Worm (Caenorhabditis elegans): Measurements from ENCODE around the gene Y44A6D.1.

The Y44A6D.1 gene

DNA sequence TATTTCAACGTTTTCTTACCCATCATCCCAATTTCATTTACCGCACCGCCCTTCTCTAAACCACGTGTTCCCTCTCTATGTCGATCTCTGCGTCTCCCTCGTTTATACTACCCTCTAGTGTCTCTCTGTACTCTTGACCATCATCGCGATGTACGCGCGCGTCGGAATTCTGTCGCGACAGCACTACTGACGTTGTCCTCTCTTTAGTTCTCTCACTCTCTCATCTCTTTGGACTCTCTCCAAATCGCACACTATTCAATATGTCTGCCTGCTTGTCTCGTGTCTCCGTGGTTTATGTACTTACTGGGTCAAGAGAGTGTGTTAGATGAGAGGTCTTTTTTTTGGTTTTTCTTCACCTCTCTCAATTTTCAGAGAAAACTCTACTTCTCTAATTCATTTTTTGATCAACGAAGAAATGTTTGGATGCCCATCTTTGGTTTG lies 11.6 kb downstream of the Y44A6D.1 start (continued):
- TF ChIP-seq ref-2 (tag; optimal IDR thresholded peaks at IDR 0.05) = peak; percentile 73
- TF ChIP-seq mec-3 (tag; optimal IDR thresholded peaks at IDR 0.05; ENCODE audit: borderline replicate concordance) = no peak
- TF ChIP-seq ceh-31 (tag; optimal IDR thresholded peaks at IDR 0.05) = peak; percentile 94
- TF ChIP-seq ceh-2 (tag; optimal IDR thresholded peaks at IDR 0.05) = no peak
- peak; percentile 61 for TF ChIP-seq ceh-14 (tag; optimal IDR thresholded peaks at IDR 0.05)
- TF ChIP-seq lim-6 (tag; optimal IDR thresholded peaks at IDR 0.05) = no peak
- TF ChIP-seq nhr-232 (tag; optimal IDR thresholded peaks at IDR 0.05) = no peak
- TF ChIP-seq C38D4.7 (GFP tag; optimal IDR thresholded peaks at IDR 0.05) = no peak
- TF ChIP-seq fkh-6 (tag; optimal IDR thresholded peaks at IDR 0.05) = no peak
- TF ChIP-seq tbx-7 (tag; optimal IDR thresholded peaks at IDR 0.05) = peak; percentile 21
- TF ChIP-seq madf-2 (tag; optimal IDR thresholded peaks at IDR 0.05) = peak; percentile 80
- TF ChIP-seq unc-42 (tag; optimal IDR thresholded peaks at IDR 0.05) = peak; percentile 98
- TF ChIP-seq hlh-8 (tag; optimal IDR thresholded peaks at IDR 0.05) = peak; percentile 78
- peak; percentile 90 for TF ChIP-seq nfya-1 (tag; optimal IDR thresholded peaks at IDR 0.05)
- TF ChIP-seq ceh-19 (GFP tag; optimal IDR thresholded peaks at IDR 0.05) = no peak
- peak; percentile 27 for TF ChIP-seq pha-2 (tag; optimal IDR thresholded peaks at IDR 0.05)
- peak; percentile 11 for TF ChIP-seq gmeb-2 (tag; optimal IDR thresholded peaks at IDR 0.05)
- no peak for TF ChIP-seq ceh-45 (GFP tag; IDR thresholded peaks at IDR 0.05)
- TF ChIP-seq hlh-6 (tag; optimal IDR thresholded peaks at IDR 0.05) = no peak
- TF ChIP-seq T23F11.4 (GFP tag; optimal IDR thresholded peaks at IDR 0.05) = no peak
- no peak for TF ChIP-seq fkh-10 (GFP tag; optimal IDR thresholded peaks at IDR 0.05)
- no peak for TF ChIP-seq ztf-16 (tag; optimal IDR thresholded peaks at IDR 0.05)

DNA sequence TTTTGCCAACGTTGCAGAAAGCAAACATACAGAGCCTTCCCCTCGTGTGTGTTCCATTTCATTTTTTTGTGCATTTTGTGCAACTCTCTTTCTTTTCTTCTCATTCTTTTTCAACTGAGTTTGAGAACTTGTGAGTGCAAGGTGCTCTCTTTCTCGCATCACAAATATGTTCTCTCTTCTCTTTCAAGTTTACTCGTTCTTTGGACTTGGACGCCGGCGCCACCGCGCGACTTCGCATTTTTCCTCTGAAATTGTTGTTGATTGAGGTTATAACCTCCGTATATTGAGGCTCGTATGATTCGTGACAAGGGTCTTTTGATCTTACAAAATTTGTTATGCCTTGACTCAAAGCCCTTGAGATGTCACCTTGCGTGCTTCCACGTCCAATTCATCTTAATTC lies 13.1 kb downstream of the Y44A6D.1 start:
- TF ChIP-seq hlh-13 (GFP tag; optimal IDR thresholded peaks at IDR 0.05) = no peak
- TF ChIP-seq unc-86 (tag; optimal IDR thresholded peaks at IDR 0.05) = no peak
- TF ChIP-seq unc-3 (GFP tag; conservative IDR thresholded peaks at IDR 0.05) = no peak
- TF ChIP-seq unc-3 (tag; optimal IDR thresholded peaks at IDR 0.05) = no peak
- no peak for TF ChIP-seq K09A11.1 (tag; optimal IDR thresholded peaks at IDR 0.05; ENCODE audit: insufficient read depth)
- no peak for TF ChIP-seq unc-55 (GFP tag; optimal IDR thresholded peaks at IDR 0.05)

DNA sequence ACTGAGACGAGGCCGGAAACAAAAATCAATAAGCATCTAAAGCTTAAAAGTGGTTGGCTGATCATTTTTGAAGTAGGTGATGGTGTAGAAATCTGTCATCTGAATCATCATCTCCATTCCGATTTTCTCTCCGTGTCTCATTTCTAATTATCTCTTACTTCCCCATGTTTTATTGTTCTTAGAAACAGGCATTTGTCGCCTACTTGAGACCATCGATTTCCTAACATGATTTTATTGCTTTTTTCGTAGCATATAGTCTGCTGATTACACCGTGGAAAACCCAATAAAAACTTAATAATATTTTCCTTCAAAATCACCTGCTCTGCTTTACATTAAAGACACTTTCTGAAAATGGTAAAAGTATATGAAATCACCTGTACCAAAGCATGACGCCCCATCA lies 14.6 kb downstream of the Y44A6D.1 start, which contains the start of gene F38A6.4:
TSS of gene F38A6.4 (minus strand) at position 101 of the 400 bp plus-strand sequence.
- TF ChIP-seq eyg-1 (tag; optimal IDR thresholded peaks at IDR 0.05) (no peak), zip-5 (tag; optimal IDR thresholded peaks at IDR 0.05) (no peak), hlh-6 (tag; optimal IDR thresholded peaks at IDR 0.05) (no peak), ttx-3 (tag; optimal IDR thresholded peaks at IDR 0.05) (no peak), ceh-30 (tag; optimal IDR thresholded peaks at IDR 0.05) (no peak), elt-4 (tag; optimal IDR thresholded peaks at IDR 0.05) (no peak), ztf-16 (tag; optimal IDR thresholded peaks at IDR 0.05) (no peak), ref-2 (tag; optimal IDR thresholded peaks at IDR 0.05) (no peak), sox-2 (GFP tag; IDR thresholded peaks at IDR 0.05) (no peak), ceh-2 (tag; optimal IDR thresholded peaks at IDR 0.05) (no peak), tbx-7 (tag; optimal IDR thresholded peaks at IDR 0.05) (no peak), fax-1 (tag; optimal IDR thresholded peaks at IDR 0.05) (no peak)

DNA sequence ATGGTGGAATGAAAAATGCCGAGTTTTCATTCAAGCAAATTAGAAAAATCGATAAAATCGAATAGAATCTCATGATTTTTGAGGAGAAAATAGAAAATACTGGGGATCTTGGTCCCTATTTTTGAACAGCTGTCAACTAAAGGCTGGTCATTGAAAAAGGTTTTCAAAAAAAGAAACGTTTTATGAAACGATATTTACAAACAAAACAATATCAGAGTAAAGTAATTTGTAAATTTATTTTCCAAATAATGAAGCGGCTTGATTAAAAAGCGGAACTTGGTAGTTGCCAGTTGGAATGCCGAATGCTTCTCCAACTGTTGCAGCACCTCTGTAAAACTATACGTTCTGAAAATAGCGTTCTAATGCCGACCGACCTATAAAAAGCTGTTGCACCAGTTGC lies 16.2 kb downstream of the Y44A6D.1 start, which contains the start of gene F38A6.5:
TSS of gene F38A6.5 (minus strand) at position 101 of the 400 bp plus-strand sequence.
- no peak for TF ChIP-seq fkh-6 (tag; optimal IDR thresholded peaks at IDR 0.05)
- TF ChIP-seq ceh-9 (tag; optimal IDR thresholded peaks at IDR 0.05) = no peak
- no peak for TF ChIP-seq sdc-2 (tag; optimal IDR thresholded peaks at IDR 0.05)
- no peak for TF ChIP-seq pha-2 (tag; optimal IDR thresholded peaks at IDR 0.05)
- no peak for TF ChIP-seq sox-4 (tag; optimal IDR thresholded peaks at IDR 0.05)
- no peak for TF ChIP-seq unc-55 (GFP tag; optimal IDR thresholded peaks at IDR 0.05)
- TF ChIP-seq ahr-1 (tag; optimal IDR thresholded peaks at IDR 0.05) = no peak
